1 fruit fly cellular context compared by ENCODE assay signal in genomic region chrX:13232406-13233195, dm6.
TF ChIP-seq lines count a peak whose summit lies in the region.

No protein-coding gene starts in this region.

TF ChIP-seq in whole organism, embryonic, 481 proteins besides CTCF, POLR2A, EP300 and RAD21 (continued from another document and continues in another):
- TF ChIP-seq CG2889 (GFP tag; IDR thresholded peaks at IDR 0.05; lab: Robert Waterston, UW) (peak; percentile 68; the same call in 2 of the 3 replicates), h (optimal IDR thresholded peaks at IDR 0.05; lab: Kevin White, UChicago) (no peak), TFAM (GFP tag; optimal IDR thresholded peaks at IDR 0.05; lab: Kevin White, UChicago) (no peak), Eip74EF (GFP tag; optimal IDR thresholded peaks at IDR 0.05; lab: Kevin White, UChicago) (peak in 1 of 2 experiments; percentile 46), klu (GFP tag; IDR thresholded peaks at IDR 0.05; lab: Robert Waterston, UW) (peak; percentile 42; the same call in 1 of the 2 replicates), CG3065 (GFP tag; optimal IDR thresholded peaks at IDR 0.05; lab: Kevin White, UChicago) (no peak), bbx (GFP tag; IDR thresholded peaks at IDR 0.05; lab: Robert Waterston, UW; ENCODE audit: partially characterized antibody) (no peak), CG6689 (GFP tag; IDR thresholded peaks at IDR 0.05; lab: Robert Waterston, UW) (peak; percentile 68), insv (GFP tag; optimal IDR thresholded peaks at IDR 0.05; lab: Kevin White, UChicago) (no peak), NfI (GFP tag; optimal IDR thresholded peaks at IDR 0.05; lab: Kevin White, UChicago) (peak; percentile 55), Bgb (GFP tag; IDR thresholded peaks at IDR 0.05; lab: Robert Waterston, UW; ENCODE audit: partially characterized antibody) (no peak), CG9609 (GFP tag; optimal IDR thresholded peaks at IDR 0.05; lab: Kevin White, UChicago) (peak; percentile 59), oc (tag; optimal IDR thresholded peaks at IDR 0.05; lab: Kevin White, UChicago) (peak; percentile 88), Sry-δ (GFP tag; optimal IDR thresholded peaks at IDR 0.05; lab: Kevin White, UChicago) (peak; percentile 23), Lim3 (GFP tag; IDR thresholded peaks at IDR 0.05; lab: Robert Waterston, UW) (0 out of 2 replicates have a peak, but pooled peaks have one; percentile 48), inv (GFP tag; IDR thresholded peaks at IDR 0.05; lab: Robert Waterston, UW; ENCODE audit: partially characterized antibody) (no peak), Bteb2 (GFP tag; optimal IDR thresholded peaks at IDR 0.05; lab: Kevin White, UChicago) (no peak), CG4854 (GFP tag; optimal IDR thresholded peaks at IDR 0.05; lab: Kevin White, UChicago) (peak; percentile 31), gsb (GFP tag; IDR thresholded peaks at IDR 0.05; lab: Robert Waterston, UW) (peak; percentile 65), sisA (GFP tag; IDR thresholded peaks at IDR 0.05; lab: Robert Waterston, UW) (peak; percentile 83), shn (GFP tag; optimal IDR thresholded peaks at IDR 0.05; lab: Kevin White, UChicago) (peak; percentile 50), wek (GFP tag; optimal IDR thresholded peaks at IDR 0.05; lab: Kevin White, UChicago) (peak; percentile 42), trh (GFP tag; optimal IDR thresholded peaks at IDR 0.05; lab: Kevin White, UChicago) (peak; percentile 42), kay (GFP tag; optimal IDR thresholded peaks at IDR 0.05; lab: Kevin White, UChicago) (peak; percentile 8), wdn (GFP tag; IDR thresholded peaks at IDR 0.05; lab: Robert Waterston, UW) (peak; percentile 44; the same call in 1 of the 2 replicates), CG10321 (GFP tag; IDR thresholded peaks at IDR 0.05; lab: Robert Waterston, UW) (peak; percentile 34; the same call in 1 of the 2 replicates), Camta (GFP tag; optimal IDR thresholded peaks at IDR 0.05; lab: Kevin White, UChicago) (peak; percentile 66), Usf (GFP tag; optimal IDR thresholded peaks at IDR 0.05; lab: Kevin White, UChicago) (peak; percentile 14), nau (GFP tag; optimal IDR thresholded peaks at IDR 0.05; lab: Kevin White, UChicago) (peak; percentile 37), Opbp (GFP tag; IDR thresholded peaks at IDR 0.05; lab: Robert Waterston, UW; ENCODE audit: partially characterized antibody) (no peak), HmgZ (tag; optimal IDR thresholded peaks at IDR 0.05; lab: Kevin White, UChicago) (peak; percentile 44), Scr (GFP tag; IDR thresholded peaks at IDR 0.05; lab: Robert Waterston, UW; ENCODE audit: partially characterized antibody) (no peak), cwo (GFP tag; optimal IDR thresholded peaks at IDR 0.05; lab: Kevin White, UChicago) (peak; percentile 69), vfl (GFP tag; optimal IDR thresholded peaks at IDR 0.05; lab: Kevin White, UChicago) (no peak), CG12942 (GFP tag; optimal IDR thresholded peaks at IDR 0.05; lab: Kevin White, UChicago) (peak; percentile 47), Drgx (GFP tag; IDR thresholded peaks at IDR 0.05; lab: Robert Waterston, UW) (peak; percentile 49), stc (GFP tag; IDR thresholded peaks at IDR 0.05; lab: Robert Waterston, UW) (peak; percentile 81), ab (GFP tag; optimal IDR thresholded peaks at IDR 0.05; lab: Kevin White, UChicago) (peak; percentile 66), CG10979 (tag; optimal IDR thresholded peaks at IDR 0.05; lab: Kevin White, UChicago) (peak; percentile 70), hb (GFP tag; IDR thresholded peaks at IDR 0.05; lab: Robert Waterston, UW; ENCODE audit: partially characterized antibody) (no peak), CG11456 (GFP tag; IDR thresholded peaks at IDR 0.05; lab: Robert Waterston, UW) (peak; percentile 55; the same call in 2 of the 3 replicates), CG7745 (tag; optimal IDR thresholded peaks at IDR 0.05; lab: Kevin White, UChicago) (no peak), ap (GFP tag; IDR thresholded peaks at IDR 0.05; lab: Robert Waterston, UW) (peak; percentile 84), CG5953 (GFP tag; IDR thresholded peaks at IDR 0.05; lab: Robert Waterston, UW) (peak; percentile 79), CG7786 (GFP tag; optimal IDR thresholded peaks at IDR 0.05; lab: Kevin White, UChicago) (peak; percentile 71), CG3281 (GFP tag; optimal IDR thresholded peaks at IDR 0.05; lab: Kevin White, UChicago) (peak; percentile 50), emc (GFP tag; optimal IDR thresholded peaks at IDR 0.05; lab: Kevin White, UChicago) (peak; percentile 13), stwl (tag; optimal IDR thresholded peaks at IDR 0.05; lab: Kevin White, UChicago) (no peak), CG6654 (GFP tag; optimal IDR thresholded peaks at IDR 0.05; lab: Kevin White, UChicago) (peak; percentile 18), zfh2 (GFP tag; optimal IDR thresholded peaks at IDR 0.05; lab: Kevin White, UChicago) (peak; percentile 36), CG11247 (GFP tag; IDR thresholded peaks at IDR 0.05; lab: Robert Waterston, UW) (peak; percentile 71), CG8281 (tag; optimal IDR thresholded peaks at IDR 0.05; lab: Kevin White, UChicago) (peak; percentile 43), gcm (GFP tag; optimal IDR thresholded peaks at IDR 0.05; lab: Kevin White, UChicago) (peak; percentile 53), CG4707 (GFP tag; optimal IDR thresholded peaks at IDR 0.05; lab: Kevin White, UChicago) (no peak), ranshi (GFP tag; IDR thresholded peaks at IDR 0.05; lab: Robert Waterston, UW) (peak; percentile 75), ems (GFP tag; optimal IDR thresholded peaks at IDR 0.05; lab: Kevin White, UChicago) (peak; percentile 61), CG10431 (GFP tag; optimal IDR thresholded peaks at IDR 0.05; lab: Kevin White, UChicago) (no peak), CG10274 (GFP tag; optimal IDR thresholded peaks at IDR 0.05; lab: Kevin White, UChicago) (peak; percentile 34), kah (GFP tag; optimal IDR thresholded peaks at IDR 0.05; lab: Kevin White, UChicago) (peak; percentile 27), Dfd (GFP tag; optimal IDR thresholded peaks at IDR 0.05; lab: Kevin White, UChicago) (no peak), sd (tag; optimal IDR thresholded peaks at IDR 0.05; lab: Kevin White, UChicago) (peak; percentile 13), MBD-R2 (GFP tag; IDR thresholded peaks at IDR 0.05; lab: Robert Waterston, UW) (peak; percentile 41; the same call in 1 of the 2 replicates), CG1603 (tag; optimal IDR thresholded peaks at IDR 0.05; lab: Kevin White, UChicago) (peak; percentile 93), CG5180 (GFP tag; optimal IDR thresholded peaks at IDR 0.05; lab: Kevin White, UChicago) (peak; percentile 70), dimm (GFP tag; IDR thresholded peaks at IDR 0.05; lab: Robert Waterston, UW) (peak; percentile 74), B-H1 (GFP tag; IDR thresholded peaks at IDR 0.05; lab: Robert Waterston, UW) (peak; percentile 63), Chrac-16 (GFP tag; optimal IDR thresholded peaks at IDR 0.05; lab: Kevin White, UChicago) (peak; percentile 68), CG9932 (GFP tag; IDR thresholded peaks at IDR 0.05; lab: Robert Waterston, UW) (peak; percentile 55), lbe (GFP tag; optimal IDR thresholded peaks at IDR 0.05; lab: Kevin White, UChicago) (no peak), bsh (GFP tag; optimal IDR thresholded peaks at IDR 0.05; lab: Kevin White, UChicago) (peak in 1 of 2 experiments; percentile 75), CG6813 (GFP tag; optimal IDR thresholded peaks at IDR 0.05; lab: Kevin White, UChicago) (peak; percentile 65), tx (GFP tag; optimal IDR thresholded peaks at IDR 0.05; lab: Kevin White, UChicago) (peak; percentile 43), bab2 (GFP tag; optimal IDR thresholded peaks at IDR 0.05; lab: Kevin White, UChicago) (peak; percentile 74), CG6854 (GFP tag; optimal IDR thresholded peaks at IDR 0.05; lab: Kevin White, UChicago) (peak; percentile 19), crc (GFP tag; optimal IDR thresholded peaks at IDR 0.05; lab: Kevin White, UChicago) (peak; percentile 44), her (GFP tag; optimal IDR thresholded peaks at IDR 0.05; lab: Kevin White, UChicago) (peak; percentile 59), NK7.1 (GFP tag; optimal IDR thresholded peaks at IDR 0.05; lab: Kevin White, UChicago) (peak; percentile 19), p53 (GFP tag; optimal IDR thresholded peaks at IDR 0.05; lab: Kevin White, UChicago) (peak; percentile 42), NC2β (GFP tag; optimal IDR thresholded peaks at IDR 0.05; lab: Kevin White, UChicago) (peak; percentile 66), dati (GFP tag; IDR thresholded peaks at IDR 0.05; lab: Robert Waterston, UW) (peak; percentile 72), mirr (GFP tag; optimal IDR thresholded peaks at IDR 0.05; lab: Kevin White, UChicago) (no peak), HLH4C (GFP tag; IDR thresholded peaks at IDR 0.05; lab: Robert Waterston, UW; ENCODE audit: partially characterized antibody) (no peak), Deaf1 (tag; optimal IDR thresholded peaks at IDR 0.05; lab: Kevin White, UChicago) (peak; percentile 39), Sry-β (GFP tag; optimal IDR thresholded peaks at IDR 0.05; lab: Kevin White, UChicago) (no peak), gcm2 (GFP tag; optimal IDR thresholded peaks at IDR 0.05; lab: Kevin White, UChicago) (peak; percentile 26), btn (GFP tag; optimal IDR thresholded peaks at IDR 0.05; lab: Kevin White, UChicago) (peak; percentile 5), CoRest (tag; optimal IDR thresholded peaks at IDR 0.05; lab: Kevin White, UChicago) (peak; percentile 66), CG13424 (tag; optimal IDR thresholded peaks at IDR 0.05; lab: Kevin White, UChicago) (peak; percentile 67), croc (GFP tag; conservative IDR thresholded peaks at IDR 0.05; lab: Robert Waterston, UW) (peak; percentile 55; the same call in 2 of the 3 replicates), CG7271 (tag; optimal IDR thresholded peaks at IDR 0.05; lab: Kevin White, UChicago) (no peak), CG12104 (GFP tag; optimal IDR thresholded peaks at IDR 0.05; lab: Kevin White, UChicago) (peak; percentile 18), CG12299 (tag; optimal IDR thresholded peaks at IDR 0.05; lab: Kevin White, UChicago) (no peak), CG8359 (GFP tag; optimal IDR thresholded peaks at IDR 0.05; lab: Kevin White, UChicago; ENCODE audit: borderline replicate concordance) (peak; percentile 51), CG8478 (optimal IDR thresholded peaks at IDR 0.05; lab: Kevin White, UChicago) (no peak), CG10959 (GFP tag; IDR thresholded peaks at IDR 0.05; lab: Robert Waterston, UW) (peak; percentile 25; the same call in 1 of the 2 replicates), CG30020 (tag; optimal IDR thresholded peaks at IDR 0.05; lab: Kevin White, UChicago) (no peak), CG42726 (GFP tag; IDR thresholded peaks at IDR 0.05; lab: Robert Waterston, UW; ENCODE audit: partially characterized antibody) (no peak), CG14050 (GFP tag; IDR thresholded peaks at IDR 0.05; lab: Robert Waterston, UW) (peak; percentile 82), D19A (tag; optimal IDR thresholded peaks at IDR 0.05; lab: Kevin White, UChicago) (peak; percentile 62), tna (GFP tag; IDR thresholded peaks at IDR 0.05; lab: Robert Waterston, UW; ENCODE audit: partially characterized antibody) (no peak), pita (GFP tag; optimal IDR thresholded peaks at IDR 0.05; lab: Kevin White, UChicago) (no peak), pnt (GFP tag; optimal IDR thresholded peaks at IDR 0.05; lab: Kevin White, UChicago) (peak; percentile 70), Xrp1 (GFP tag; IDR thresholded peaks at IDR 0.05; lab: Robert Waterston, UW) (peak; percentile 81), CG1024 (GFP tag; IDR thresholded peaks at IDR 0.05; lab: Robert Waterston, UW) (peak; percentile 71; the same call in 1 of the 2 replicates), maf-S (GFP tag; optimal IDR thresholded peaks at IDR 0.05; lab: Kevin White, UChicago) (peak; percentile 47), HLHmδ (GFP tag; optimal IDR thresholded peaks at IDR 0.05; lab: Kevin White, UChicago) (no peak), knrl (GFP tag; IDR thresholded peaks at IDR 0.05; lab: Robert Waterston, UW; ENCODE audit: partially characterized antibody) (no peak), B-H2 (GFP tag; optimal IDR thresholded peaks at IDR 0.05; lab: Kevin White, UChicago) (no peak), Ssrp (tag; optimal IDR thresholded peaks at IDR 0.05; lab: Kevin White, UChicago) (peak; percentile 51), slbo (GFP tag; IDR thresholded peaks at IDR 0.05; lab: Robert Waterston, UW) (peak; percentile 78), CG16863 (GFP tag; optimal IDR thresholded peaks at IDR 0.05; lab: Kevin White, UChicago) (peak; percentile 67), HLH3B (GFP tag; IDR thresholded peaks at IDR 0.05; lab: Robert Waterston, UW) (peak; percentile 86), CG2712 (tag; optimal IDR thresholded peaks at IDR 0.05; lab: Kevin White, UChicago) (peak; percentile 75), gce (GFP tag; IDR thresholded peaks at IDR 0.05; lab: Robert Waterston, UW) (peak; percentile 88; the same call in 2 of the 3 replicates), ind (GFP tag; optimal IDR thresholded peaks at IDR 0.05; lab: Kevin White, UChicago) (peak; percentile 75), Gsc (GFP tag; IDR thresholded peaks at IDR 0.05; lab: Robert Waterston, UW) (no peak), mld (GFP tag; IDR thresholded peaks at IDR 0.05; lab: Robert Waterston, UW; ENCODE audit: partially characterized antibody) (no peak), pzg (GFP tag; optimal IDR thresholded peaks at IDR 0.05; lab: Kevin White, UChicago) (no peak), Trl (optimal IDR thresholded peaks at IDR 0.05; lab: Kevin White, UChicago) (no peak), Trl (GFP tag; optimal IDR thresholded peaks at IDR 0.05; lab: Kevin White, UChicago) (peak; percentile 72), CG18476 (GFP tag; optimal IDR thresholded peaks at IDR 0.05; lab: Kevin White, UChicago) (peak; percentile 30), CG17186 (GFP tag; optimal IDR thresholded peaks at IDR 0.05; lab: Kevin White, UChicago) (peak; percentile 8), sqz (GFP tag; optimal IDR thresholded peaks at IDR 0.05; lab: Kevin White, UChicago) (no peak), fru (optimal IDR thresholded peaks at IDR 0.05; lab: Kevin White, UChicago) (no peak), hkb (optimal IDR thresholded peaks at IDR 0.05; lab: Kevin White, UChicago) (no peak), hkb (GFP tag; IDR thresholded peaks at IDR 0.05; lab: Robert Waterston, UW) (peak; percentile 73), CG1529 (GFP tag; optimal IDR thresholded peaks at IDR 0.05; lab: Kevin White, UChicago) (peak; percentile 53), Atf3 (GFP tag; optimal IDR thresholded peaks at IDR 0.05; lab: Kevin White, UChicago) (peak; percentile 68), CG9797 (GFP tag; optimal IDR thresholded peaks at IDR 0.05; lab: Kevin White, UChicago) (no peak), Nf-YB (GFP tag; optimal IDR thresholded peaks at IDR 0.05; lab: Kevin White, UChicago) (peak; percentile 4)
